Worm (Caenorhabditis elegans) whole organism, L3 larva: ENCODE data around the gene ZK673.11.

ENCODE experiments used
- R02D3.7 ChIP-seq: fragments of 150-350 bp; optimal IDR thresholded peaks from 2 replicates; lab custom pipeline; 2014; ENCODE audit warnings: missing biosample characterization, missing genetic modification characterization
- aly-2 ChIP-seq: fragments of 150-350 bp; optimal IDR thresholded peaks from 2 replicates; lab custom pipeline; 2014; ENCODE audit warnings: missing biosample characterization, missing genetic modification characterization
- daf-12 ChIP-seq: fragments of 150-350 bp; optimal IDR thresholded peaks from 2 replicates; lab custom pipeline; 2014; ENCODE audit warnings: missing biosample characterization, missing genetic modification reagents, missing genetic modification characterization
- elt-3 ChIP-seq, 3 experiments: fragments of 150-350 bp in 1 of 3; sonication (generic microtip) in 2 of 3; optimal IDR thresholded peaks; 2 replicates in 2 of 3; 4 replicates in 1 of 3; lab custom pipeline; 2014 to 2017; ENCODE audit warnings: missing biosample characterization in 3 of 3, missing genetic modification characterization in 3 of 3
- nhr-237 ChIP-seq: fragments of 150-350 bp; optimal IDR thresholded peaks from 2 replicates; lab custom pipeline; 2014; ENCODE audit warnings: missing biosample characterization, missing genetic modification characterization
- nhr-28 ChIP-seq: fragments of 150-350 bp; optimal IDR thresholded peaks from 2 replicates; lab custom pipeline; 2014; ENCODE audit warnings: missing biosample characterization, missing genetic modification characterization

DNA sequence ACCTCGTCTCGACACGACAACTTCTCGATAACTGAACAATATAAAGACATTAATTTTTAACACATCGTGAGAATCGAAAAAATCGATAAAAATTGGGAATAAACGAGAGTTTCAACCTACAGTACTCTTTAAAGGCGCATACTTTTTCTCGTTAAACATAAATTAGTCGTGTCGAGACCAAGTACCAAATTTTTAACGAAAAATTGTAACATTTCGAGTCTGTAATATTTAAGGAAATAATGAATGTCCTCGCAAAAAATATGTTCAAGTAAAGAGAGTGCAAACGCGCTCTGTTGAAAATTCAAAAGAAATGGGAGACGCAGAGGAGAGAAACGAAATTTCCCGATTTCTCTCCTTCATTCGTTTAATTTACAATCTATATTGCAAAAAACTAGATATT lies 6.7 kb upstream of the ZK673.11 start:
- no peak for TF ChIP-seq daf-12
- TF ChIP-seq elt-3 (tag; optimal IDR thresholded peaks at IDR 0.05; lab: Kevin White, UChicago): no peak
- no peak for TF ChIP-seq aly-2 (tag; lab: Kevin White, UChicago)
- TF ChIP-seq nhr-237 (tag; lab: Kevin White, UChicago): no peak
- TF ChIP-seq nhr-28: no peak
- TF ChIP-seq R02D3.7 (tag; lab: Kevin White, UChicago): no peak
